Fruit fly (Drosophila melanogaster) whole organism, wandering third instar larva: ENCODE data around the gene CG5013.

ENCODE experiments used
- Abd-B ChIP-seq: fragments of >200 bp; optimal IDR thresholded peaks from 2 replicates; lab custom pipeline; 2017; ENCODE audit warnings: missing biosample characterization, missing genetic modification characterization
- CG9705 ChIP-seq: fragments of 200-800 bp; sonication (Bioruptor generic); optimal IDR thresholded peaks from 2 replicates; lab custom pipeline; 2018; ENCODE audit warnings: missing biosample characterization, mild to moderate bottlenecking, missing genetic modification characterization
- CrebA ChIP-seq: fragments of 200-800 bp; sonication (Bioruptor generic); optimal IDR thresholded peaks from 2 replicates; lab custom pipeline; 2016; ENCODE audit warnings: missing biosample characterization, mild to moderate bottlenecking, missing genetic modification characterization, borderline replicate concordance
- Dif ChIP-seq: fragments of 200-275, 200-300 bp; sonication (Bioruptor generic); optimal IDR thresholded peaks from 2 replicates; lab custom pipeline; 2018; ENCODE audit warnings: missing biosample characterization, missing genetic modification characterization; ENCODE audit not compliant: partially characterized antibody
- Hr78 ChIP-seq: fragments of >200 bp; optimal IDR thresholded peaks from 2 replicates; lab custom pipeline; 2017; ENCODE audit warnings: missing biosample characterization, missing genetic modification characterization
- Hr83 ChIP-seq: fragments of 200-300 bp; sonication (Bioruptor generic); optimal IDR thresholded peaks from 2 replicates; lab custom pipeline; 2016; ENCODE audit warnings: missing biosample characterization, mild to moderate bottlenecking, missing genetic modification characterization, moderate library complexity; ENCODE audit not compliant: poor library complexity, severe bottlenecking
- Jra ChIP-seq: sonication (Bioruptor generic); optimal IDR thresholded peaks from 2 replicates; lab custom pipeline; 2016; ENCODE audit warnings: missing biosample characterization, missing genetic modification characterization
- Mio ChIP-seq: sonication (Bioruptor generic); optimal IDR thresholded peaks from 2 replicates; lab custom pipeline; 2016; ENCODE audit warnings: missing biosample characterization, missing genetic modification characterization
- Myc ChIP-seq: fragments of >200 bp; optimal IDR thresholded peaks from 2 replicates; lab custom pipeline; 2017
- N ChIP-seq: fragments of >200 bp; optimal IDR thresholded peaks from 2 replicates; lab custom pipeline; 2018; ENCODE audit warnings: missing biosample characterization, missing external identifiers, missing genetic modification characterization
- OdsH ChIP-seq: fragments of 200-800 bp; sonication (Bioruptor generic); optimal IDR thresholded peaks from 2 replicates; lab custom pipeline; 2016; ENCODE audit warnings: missing biosample characterization, mild to moderate bottlenecking, missing genetic modification characterization
- Rel ChIP-seq, 2 experiments: fragments of 200-800 bp; sonication (Bioruptor generic) in 1 of 2; optimal IDR thresholded peaks; 2 replicates in 1 of 2; 3 replicates in 1 of 2; lab custom pipeline; 2016 to 2019; ENCODE audit warnings: mild to moderate bottlenecking in 2 of 2, missing biosample characterization in 2 of 2, missing genetic modification characterization in 2 of 2, moderate library complexity in 1 of 2
- Sp1 ChIP-seq: fragments of 200-800 bp; sonication (Bioruptor generic); optimal IDR thresholded peaks from 3 replicates; lab custom pipeline; 2019; ENCODE audit warnings: missing biosample characterization, mild to moderate bottlenecking, missing genetic modification characterization, moderate library complexity
- Vsx2 ChIP-seq: fragments of 200-300, 225-300 bp; sonication (Bioruptor generic); optimal IDR thresholded peaks from 2 replicates; lab custom pipeline; 2018; ENCODE audit warnings: missing biosample characterization, missing genetic modification characterization; ENCODE audit not compliant: partially characterized antibody
- br ChIP-seq: fragments of 200-800 bp; sonication (Bioruptor generic); optimal IDR thresholded peaks from 2 replicates; lab custom pipeline; 2016; ENCODE audit warnings: missing biosample characterization, missing genetic modification characterization
- brk ChIP-seq: fragments of 200-800 bp; sonication (Bioruptor generic); optimal IDR thresholded peaks from 2 replicates; lab custom pipeline; 2016; ENCODE audit warnings: missing biosample characterization, mild to moderate bottlenecking, missing genetic modification characterization
- dl ChIP-seq, 2 experiments: fragments of 175-275, 200-275 bp in 1 of 2; fragments of 200-275 bp in 1 of 2; sonication (Bioruptor generic); optimal IDR thresholded peaks; lab custom pipeline; 2018; ENCODE audit warnings: mild to moderate bottlenecking in 2 of 2, missing biosample characterization in 2 of 2, missing genetic modification characterization in 2 of 2, moderate library complexity in 2 of 2; ENCODE audit not compliant: partially characterized antibody in 2 of 2, insufficient read depth in 1 of 2
- ey ChIP-seq: fragments of 200-800 bp; sonication (Bioruptor generic); optimal IDR thresholded peaks from 2 replicates; lab custom pipeline; 2016; ENCODE audit warnings: missing biosample characterization, missing genetic modification characterization
- foxo ChIP-seq, 2 experiments: fragments of 200-800 bp; sonication (Bioruptor generic); optimal IDR thresholded peaks; 2 replicates in 1 of 2; 3 replicates in 1 of 2; lab custom pipeline; 2016 to 2017; ENCODE audit warnings: missing biosample characterization in 2 of 2, missing genetic modification characterization in 2 of 2
- fru ChIP-seq: fragments of 200-800 bp; sonication (Bioruptor generic); optimal IDR thresholded peaks from 3 replicates; lab custom pipeline; 2016; ENCODE audit warnings: missing biosample characterization, mild to moderate bottlenecking, missing genetic modification characterization
- h ChIP-seq: fragments of 200-800 bp; sonication (Bioruptor generic); optimal IDR thresholded peaks from 3 replicates; lab custom pipeline; 2016; ENCODE audit warnings: missing biosample characterization, mild to moderate bottlenecking, missing genetic modification characterization
- jim ChIP-seq: fragments of 175-275, 200-325 bp; sonication (Bioruptor generic); optimal IDR thresholded peaks from 2 replicates; lab custom pipeline; 2016; ENCODE audit warnings: missing biosample characterization, mild to moderate bottlenecking, missing genetic modification characterization
- lola ChIP-seq: fragments of >200 bp; optimal IDR thresholded peaks from 2 replicates; lab custom pipeline; 2017; ENCODE audit warnings: missing biosample characterization, missing genetic modification characterization
- pan ChIP-seq: fragments of >200 bp; optimal IDR thresholded peaks from 2 replicates; lab custom pipeline; 2017
- psq ChIP-seq: fragments of 200-800 bp; sonication (Bioruptor generic); optimal IDR thresholded peaks from 3 replicates; lab custom pipeline; 2017; ENCODE audit warnings: missing biosample characterization, mild to moderate bottlenecking, missing genetic modification characterization, moderate library complexity
- rgr ChIP-seq: fragments of 200-800 bp; sonication (Bioruptor generic); optimal IDR thresholded peaks from 3 replicates; lab custom pipeline; 2016; ENCODE audit warnings: missing biosample characterization, mild to moderate bottlenecking, missing genetic modification characterization
- sage ChIP-seq: fragments of 200-800 bp; sonication (Bioruptor generic); optimal IDR thresholded peaks from 2 replicates; lab custom pipeline; 2016; ENCODE audit warnings: missing biosample characterization, mild to moderate bottlenecking, missing genetic modification characterization
- sv ChIP-seq: fragments of 200-800 bp; sonication (Bioruptor generic); optimal IDR thresholded peaks from 3 replicates; lab custom pipeline; 2016; ENCODE audit warnings: missing biosample characterization, missing genetic modification characterization
- tai ChIP-seq: sonication (Bioruptor generic); optimal IDR thresholded peaks from 2 replicates; lab custom pipeline; 2016; ENCODE audit warnings: missing biosample characterization, missing genetic modification characterization
- usp ChIP-seq: fragments of >200 bp; optimal IDR thresholded peaks from 2 replicates; lab custom pipeline; 2017; ENCODE audit warnings: missing biosample characterization, missing genetic modification characterization

The CG5013 gene

DNA sequence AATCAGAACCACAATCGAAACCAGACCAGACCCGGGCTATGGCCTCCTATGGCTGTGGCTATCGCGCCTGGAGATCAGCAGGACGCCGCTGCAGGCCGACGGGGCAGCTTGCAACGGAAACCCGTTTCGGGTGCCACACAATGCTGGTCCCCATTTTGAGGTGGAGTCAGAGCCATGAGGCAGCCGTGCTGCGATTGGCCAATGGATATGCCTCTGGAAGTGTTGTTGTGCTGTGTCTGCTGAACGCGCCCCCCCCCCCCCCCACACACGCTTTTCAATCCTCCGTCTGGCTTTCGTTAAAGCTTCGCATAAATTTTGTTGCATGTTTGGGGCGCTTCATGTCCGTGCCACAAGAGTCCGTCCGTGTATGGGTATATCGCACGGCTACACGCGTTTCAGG lies 25.4 kb upstream of the CG5013 start:
- TF ChIP-seq Dif (GFP tag; lab: Kevin White, UChicago) (peak; percentile 18), Myc (lab: Kevin White, UChicago) (no peak), CG9705 (GFP tag; lab: Kevin White, UChicago) (no peak), Vsx2 (GFP tag; lab: Kevin White, UChicago) (no peak), Hr83 (GFP tag; lab: Kevin White, UChicago) (no peak)

DNA sequence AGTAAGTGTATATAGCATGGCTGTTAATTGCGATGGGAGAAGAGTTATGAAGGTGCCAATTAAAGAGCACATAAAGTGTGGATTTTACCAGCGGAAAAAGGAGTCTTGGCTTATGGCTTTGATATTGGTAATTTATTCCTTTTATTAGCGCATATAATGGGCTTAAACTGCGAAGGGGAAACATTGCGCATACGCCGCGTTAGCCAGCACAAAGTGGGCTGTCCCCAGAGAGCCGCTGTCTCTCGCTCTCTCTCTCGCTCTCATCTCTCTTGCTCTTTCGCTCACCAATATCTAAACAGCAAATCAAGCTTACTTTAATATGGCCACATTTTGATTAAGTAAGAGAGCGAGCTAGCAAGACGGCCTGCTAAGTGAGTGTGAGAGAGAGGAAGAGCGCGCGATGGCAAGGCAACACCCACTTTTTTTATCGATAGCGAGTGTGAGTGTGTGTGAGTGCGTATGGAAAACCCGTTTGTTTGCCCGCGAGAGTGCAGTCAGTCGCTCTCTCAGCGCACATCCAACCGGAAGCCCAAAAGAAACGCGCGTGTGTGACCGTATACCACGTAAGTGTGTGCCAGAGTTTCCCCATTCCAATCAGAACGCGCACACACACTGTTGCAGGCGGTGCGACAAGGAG lies 23.8 kb upstream of the CG5013 start, which contains the start of gene pnr:
TSS of gene pnr (plus strand) at position 493 of the 637 bp plus-strand sequence.
- peak; percentile 2 for TF ChIP-seq rgr (GFP tag; lab: Kevin White, UChicago)
- TF ChIP-seq brk, result no peak
- TF ChIP-seq CrebA (GFP tag; lab: Kevin White, UChicago), result no peak
- peak; percentile 3 for TF ChIP-seq Jra (GFP tag; lab: Kevin White, UChicago)
- TF ChIP-seq jim (GFP tag; lab: Kevin White, UChicago), result no peak
- TF ChIP-seq pan (lab: Kevin White, UChicago), result no peak
- TF ChIP-seq h (GFP tag; lab: Kevin White, UChicago), result peak; percentile 22
- peak; percentile 42 to 58 for TF ChIP-seq dl (GFP tag; optimal IDR thresholded peaks at IDR 0.05; lab: Kevin White, UChicago; ENCODE audit: insufficient read depth in 1 of 2, partially characterized antibody in 2 of 2)
- TF ChIP-seq psq (GFP tag; lab: Kevin White, UChicago), result peak; percentile 5
- TF ChIP-seq Hr83 (GFP tag; lab: Kevin White, UChicago), result peak; percentile 53
- no peak for TF ChIP-seq sv (GFP tag; lab: Kevin White, UChicago)
- TF ChIP-seq Vsx2 (GFP tag; lab: Kevin White, UChicago), result peak; percentile 76
- TF ChIP-seq ey (GFP tag; lab: Kevin White, UChicago), result no peak
- no peak for TF ChIP-seq Rel (GFP tag; optimal IDR thresholded peaks at IDR 0.05; lab: Kevin White, UChicago)
- peak; percentile 46 for TF ChIP-seq Rel (tag; optimal IDR thresholded peaks at IDR 0.05; lab: Kevin White, UChicago)
- no peak for TF ChIP-seq sage (GFP tag; lab: Kevin White, UChicago)
- no peak for TF ChIP-seq br (GFP tag; lab: Kevin White, UChicago)
- no peak for TF ChIP-seq lola (GFP tag; lab: Kevin White, UChicago)
- no peak for TF ChIP-seq OdsH (GFP tag; lab: Kevin White, UChicago)
- TF ChIP-seq Dif (GFP tag; lab: Kevin White, UChicago), result peak; percentile 51
- peak; percentile 14 for TF ChIP-seq N (GFP tag; lab: Kevin White, UChicago)
- TF ChIP-seq, all 38 proteins: peak for 10

- TF ChIP-seq Hr78 (GFP tag; lab: Kevin White, UChicago) (no peak), tai (GFP tag; lab: Kevin White, UChicago) (no peak), Myc (lab: Kevin White, UChicago) (no peak), h (GFP tag; lab: Kevin White, UChicago) (no peak), foxo (GFP tag; optimal IDR thresholded peaks at IDR 0.05; lab: Kevin White, UChicago) (no peak), fru (no peak), brk (no peak), CrebA (GFP tag; lab: Kevin White, UChicago) (no peak), rgr (GFP tag; lab: Kevin White, UChicago) (no peak), Mio (GFP tag; lab: Kevin White, UChicago) (no peak), pan (lab: Kevin White, UChicago) (no peak), Abd-B (no peak), usp (GFP tag; lab: Kevin White, UChicago) (no peak), OdsH (GFP tag; lab: Kevin White, UChicago) (no peak), N (GFP tag; lab: Kevin White, UChicago) (no peak), Rel (GFP tag; optimal IDR thresholded peaks at IDR 0.05; lab: Kevin White, UChicago) (no peak), Rel (tag; optimal IDR thresholded peaks at IDR 0.05; lab: Kevin White, UChicago) (no peak)
Observed at dm6 chr3R:16028651-16029050, 20.8 kb upstream of the CG5013 start.

DNA sequence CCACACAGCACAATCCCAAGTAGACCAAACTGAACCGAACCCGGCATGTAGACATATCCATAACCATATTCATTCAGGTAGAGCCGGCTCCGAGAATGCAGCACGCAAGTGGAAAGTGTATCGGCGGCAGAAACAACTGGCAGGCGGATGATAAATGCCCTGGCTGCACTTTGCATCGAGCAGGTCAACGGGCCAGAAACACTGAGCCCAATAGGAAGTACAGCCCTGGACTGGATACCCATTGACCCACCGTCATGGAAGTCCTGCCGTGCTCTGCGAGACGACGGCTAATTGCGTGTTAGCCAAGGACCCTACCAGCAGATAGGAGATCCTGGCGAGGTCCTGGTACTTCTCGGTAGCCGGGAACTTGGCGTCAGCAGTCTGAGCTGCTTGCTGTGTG lies 19.9 kb upstream of the CG5013 start:
- TF ChIP-seq Sp1 (GFP tag; lab: Kevin White, UChicago), result no peak
- no peak for TF ChIP-seq Mio (GFP tag; lab: Kevin White, UChicago)
- no peak for TF ChIP-seq Myc (lab: Kevin White, UChicago)
- TF ChIP-seq tai (GFP tag; lab: Kevin White, UChicago), result no peak
- TF ChIP-seq brk, result no peak
- TF ChIP-seq, all 38 proteins: peak for 0
